Fruit fly (Drosophila melanogaster) whole organism: ENCODE measurements around the gene pins.

Experiments used
- CG8478 ChIP-seq: fragments of >200 bp; optimal IDR thresholded peaks from 2 replicates; lab custom pipeline; 2018; ENCODE audit warnings: inconsistent platforms
- EcR ChIP-seq, 2 experiments: fragments of >200 bp; optimal IDR thresholded peaks; 2 replicates each; lab custom pipeline; 2017; ENCODE audit warnings: missing biosample characterization in 2 of 2, missing genetic modification characterization in 2 of 2, missing genetic modification reagents in 2 of 2
- psq ChIP-seq: fragments of >200 bp; optimal IDR thresholded peaks from 2 replicates; lab custom pipeline; 2017
- usp ChIP-seq: fragments of >200 bp; optimal IDR thresholded peaks from 2 replicates; lab custom pipeline; 2017; ENCODE audit warnings: missing biosample characterization, missing genetic modification characterization, mixed read lengths

DNA sequence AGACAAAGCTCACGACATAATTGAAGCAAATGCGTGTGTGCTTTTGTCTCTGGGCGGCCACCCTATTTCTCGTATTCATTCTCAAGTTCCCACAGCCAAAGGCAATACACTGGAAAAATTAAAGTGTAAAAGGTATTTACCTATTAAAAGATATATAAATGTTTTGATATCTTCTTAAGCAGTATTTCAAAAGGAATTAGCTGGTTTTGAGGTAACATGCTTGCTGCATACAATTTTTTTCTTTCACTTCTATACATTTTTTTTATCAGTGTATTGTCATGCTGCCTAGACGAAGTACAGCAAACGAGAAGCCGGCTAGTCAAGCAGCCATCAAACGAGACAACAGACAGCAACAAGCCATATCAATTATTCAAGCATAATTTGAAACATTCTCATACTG is 31.2 kb downstream of the pins start:
- TF ChIP-seq EcR (GFP tag; optimal IDR thresholded peaks at IDR 0.05; lab: Kevin White, UChicago) (no peak), psq (lab: Kevin White, UChicago) (no peak), CG8478 (lab: Kevin White, UChicago) (no peak), usp (no peak)
